Worm (Caenorhabditis elegans) whole organism, L1 larva: ENCODE measurements around the gene H14E04.2.

Experiments used
- F16B12.6 ChIP-seq: fragments of 150-350 bp; optimal IDR thresholded peaks from 2 replicates; lab custom pipeline; 2014; ENCODE audit warnings: missing biosample characterization, missing genetic modification characterization
- aha-1 ChIP-seq: fragments of 150-350 bp; optimal IDR thresholded peaks from 2 replicates; lab custom pipeline; 2014; ENCODE audit warnings: missing biosample characterization, missing genetic modification characterization
- alr-1 ChIP-seq: fragments of 200-800 bp; sonication (Bioruptor generic); optimal IDR thresholded peaks from 2 replicates; lab custom pipeline; 2018; ENCODE audit warnings: borderline replicate concordance, mild to moderate bottlenecking, missing genetic modification characterization, missing compliant biosample characterization
- aly-2 ChIP-seq: fragments of 150-350 bp; optimal IDR thresholded peaks from 2 replicates; lab custom pipeline; 2014; ENCODE audit warnings: missing biosample characterization, missing genetic modification characterization
- ama-1 ChIP-seq: fragments of 150-350 bp; optimal IDR thresholded peaks from 2 replicates; lab custom pipeline; 2014
- blmp-1 ChIP-seq: fragments of 150-350 bp; optimal IDR thresholded peaks from 2 replicates; lab custom pipeline; 2014; ENCODE audit warnings: missing biosample characterization, missing genetic modification characterization
- ceh-8 ChIP-seq: fragments of 200-800 bp; sonication (Bioruptor generic); optimal IDR thresholded peaks from 2 replicates; lab custom pipeline; 2018; ENCODE audit warnings: mild to moderate bottlenecking, missing genetic modification characterization, moderate library complexity, missing compliant biosample characterization
- ceh-88 ChIP-seq: fragments of 200-800 bp; sonication (Bioruptor generic); IDR thresholded peaks from 2 replicates; pipeline ENCODE4 v1.3.6; 2022; ENCODE audit warnings: missing genetic modification characterization, missing compliant biosample characterization
- ceh-90 ChIP-seq: sonication (generic microtip); optimal IDR thresholded peaks from 2 replicates; lab custom pipeline; 2016; ENCODE audit warnings: missing genetic modification characterization, missing compliant biosample characterization
- ces-1 ChIP-seq: fragments of 150-350 bp; optimal IDR thresholded peaks from 2 replicates; lab custom pipeline; 2014; ENCODE audit warnings: missing biosample characterization, missing genetic modification reagents, missing genetic modification characterization
- dpl-1 ChIP-seq, 3 experiments: fragments of 150-350 bp in 2 of 3; sonication (generic microtip) in 1 of 3; optimal IDR thresholded peaks; 2 replicates each; lab custom pipeline; 2014 to 2017; ENCODE audit warnings: missing biosample characterization in 3 of 3, missing genetic modification characterization in 3 of 3, missing genetic modification reagents in 3 of 3
- dsc-1 ChIP-seq: sonication (generic microtip); optimal IDR thresholded peaks from 2 replicates; lab custom pipeline; 2016; ENCODE audit warnings: mild to moderate bottlenecking, missing genetic modification characterization, missing compliant biosample characterization
- efl-3 ChIP-seq: fragments of 200-800 bp; sonication (Bioruptor generic); optimal IDR thresholded peaks from 2 replicates; lab custom pipeline; 2018; ENCODE audit warnings: mild to moderate bottlenecking, missing genetic modification characterization, missing compliant biosample characterization
- egl-27 ChIP-seq, 2 experiments: fragments of 150-350 bp in 1 of 2; sonication (generic microtip); optimal IDR thresholded peaks; 3 replicates each; lab custom pipeline; 2017 to 2018; ENCODE audit warnings: missing biosample characterization in 2 of 2, missing genetic modification characterization in 2 of 2, missing genetic modification reagents in 2 of 2
- fkh-10 ChIP-seq: sonication (generic microtip); optimal IDR thresholded peaks from 2 replicates; lab custom pipeline; 2017; ENCODE audit warnings: missing biosample characterization, missing genetic modification reagents, missing genetic modification characterization
- grh-1 ChIP-seq: fragments of 200-800 bp; sonication (Bioruptor generic); IDR thresholded peaks from 2 replicates; pipeline ENCODE4 v1.3.6; 2022; ENCODE audit warnings: missing genetic modification reagents, missing genetic modification characterization, missing compliant biosample characterization
- hlh-17 ChIP-seq: fragments of 200-800 bp; sonication (Bioruptor generic); optimal IDR thresholded peaks from 2 replicates; lab custom pipeline; 2018; ENCODE audit warnings: missing genetic modification characterization, mild to moderate bottlenecking, missing compliant biosample characterization, moderate library complexity, borderline replicate concordance
- hlh-4 ChIP-seq: sonication (generic microtip); optimal IDR thresholded peaks from 2 replicates; lab custom pipeline; 2016; ENCODE audit warnings: mild to moderate bottlenecking, missing genetic modification characterization, missing compliant biosample characterization
- hpl-2 ChIP-seq: fragments of 150-350 bp; optimal IDR thresholded peaks from 2 replicates; lab custom pipeline; 2014; ENCODE audit warnings: missing biosample characterization, missing genetic modification reagents, missing genetic modification characterization
- irx-1 ChIP-seq: sonication (generic microtip); optimal IDR thresholded peaks from 2 replicates; lab custom pipeline; 2016; ENCODE audit warnings: missing genetic modification characterization, missing compliant biosample characterization
- isw-1 ChIP-seq: fragments of 200-800 bp; sonication (Bioruptor generic); IDR thresholded peaks from 2 replicates; pipeline ENCODE4 v1.3.6; 2022; ENCODE audit warnings: missing genetic modification characterization, missing compliant biosample characterization
- jun-1 ChIP-seq: fragments of 150-350 bp; optimal IDR thresholded peaks from 2 replicates; lab custom pipeline; 2014; ENCODE audit warnings: missing biosample characterization, missing genetic modification reagents, missing genetic modification characterization
- lin-13 ChIP-seq: fragments of 150-350 bp; optimal IDR thresholded peaks from 2 replicates; lab custom pipeline; 2014; ENCODE audit warnings: missing biosample characterization, missing genetic modification reagents, missing genetic modification characterization
- lin-14 ChIP-seq: fragments of 200-800 bp; sonication (Bioruptor generic); optimal IDR thresholded peaks from 2 replicates; lab custom pipeline; 2018; ENCODE audit warnings: mild to moderate bottlenecking, missing genetic modification characterization, moderate library complexity, missing compliant biosample characterization
- lin-15B ChIP-seq: fragments of 150-350 bp; sonication (generic microtip); optimal IDR thresholded peaks from 3 replicates; lab custom pipeline; 2014; ENCODE audit warnings: missing biosample characterization, missing genetic modification characterization
- lir-3 ChIP-seq: sonication (generic microtip); optimal IDR thresholded peaks from 2 replicates; lab custom pipeline; 2016; ENCODE audit warnings: mild to moderate bottlenecking, missing genetic modification characterization, moderate library complexity, missing compliant biosample characterization; ENCODE audit not compliant: poor library complexity
- lsy-2 ChIP-seq, 2 experiments: fragments of 150-350 bp; optimal IDR thresholded peaks; 2 replicates each; lab custom pipeline; 2014; ENCODE audit warnings: missing biosample characterization in 2 of 2, missing genetic modification characterization in 2 of 2
- mab-9 ChIP-seq: fragments of 200-800 bp; sonication (Bioruptor generic); IDR thresholded peaks from 2 replicates; pipeline ENCODE4 v1.3.6; 2022; ENCODE audit warnings: missing genetic modification reagents, missing genetic modification characterization, missing compliant biosample characterization
- mdl-1 ChIP-seq, 2 experiments: fragments of 150-350 bp; optimal IDR thresholded peaks; 2 replicates each; lab custom pipeline; 2014 to 2017; ENCODE audit warnings: missing biosample characterization in 2 of 2, missing genetic modification characterization in 2 of 2, inconsistent platforms in 1 of 2
- mep-1 ChIP-seq: fragments of 150-350 bp; optimal IDR thresholded peaks from 2 replicates; lab custom pipeline; 2014; ENCODE audit warnings: missing biosample characterization, missing genetic modification characterization
- nhr-11 ChIP-seq: fragments of 150-350 bp; optimal IDR thresholded peaks from 2 replicates; lab custom pipeline; 2014; ENCODE audit warnings: missing biosample characterization, missing genetic modification characterization
- nhr-19 ChIP-seq: fragments of 200-800 bp; sonication (Bioruptor generic); conservative IDR thresholded peaks from 2 replicates; pipeline ENCODE4 v1.3.6; 2022; ENCODE audit warnings: missing genetic modification characterization, missing compliant biosample characterization
- nhr-20 ChIP-seq: sonication (generic microtip); optimal IDR thresholded peaks from 2 replicates; lab custom pipeline; 2016; ENCODE audit warnings: mild to moderate bottlenecking, missing genetic modification characterization, missing compliant biosample characterization
- nhr-237 ChIP-seq: fragments of 150-350 bp; optimal IDR thresholded peaks from 2 replicates; lab custom pipeline; 2014; ENCODE audit warnings: missing biosample characterization, missing genetic modification characterization
- nhr-28 ChIP-seq: fragments of 150-350 bp; optimal IDR thresholded peaks from 2 replicates; lab custom pipeline; 2014; ENCODE audit warnings: missing biosample characterization, missing genetic modification characterization
- nhr-47 ChIP-seq: sonication (generic microtip); optimal IDR thresholded peaks from 2 replicates; lab custom pipeline; 2016; ENCODE audit warnings: mild to moderate bottlenecking, missing genetic modification characterization, moderate library complexity, missing compliant biosample characterization
- nhr-77 ChIP-seq: fragments of 150-350 bp; optimal IDR thresholded peaks from 2 replicates; lab custom pipeline; 2014; ENCODE audit warnings: missing biosample characterization, missing genetic modification characterization
- nhr-85 ChIP-seq: sonication (generic microtip); peaks from one replicate; lab custom pipeline; 2016; ENCODE audit warnings: missing genetic modification characterization, inconsistent platforms, missing compliant biosample characterization
- pag-3 ChIP-seq: sonication (generic microtip); optimal IDR thresholded peaks from 2 replicates; lab custom pipeline; 2017; ENCODE audit warnings: missing genetic modification characterization, mild to moderate bottlenecking, missing compliant biosample characterization, antibody characterized with exemption, borderline replicate concordance; ENCODE audit not compliant: insufficient read depth
- pax-3 ChIP-seq: fragments of 200-800 bp; sonication (Bioruptor generic); optimal IDR thresholded peaks from 2 replicates; lab custom pipeline; 2018; ENCODE audit warnings: mild to moderate bottlenecking, missing genetic modification characterization, moderate library complexity, missing compliant biosample characterization
- snu-23 ChIP-seq: sonication (generic microtip); optimal IDR thresholded peaks from 2 replicates; lab custom pipeline; 2016; ENCODE audit warnings: missing genetic modification characterization, missing compliant biosample characterization
- sox-4 ChIP-seq: sonication (generic microtip); optimal IDR thresholded peaks from 2 replicates; lab custom pipeline; 2016; ENCODE audit warnings: missing genetic modification characterization, missing compliant biosample characterization
- sptf-1 ChIP-seq: fragments of 150-350 bp; optimal IDR thresholded peaks from 2 replicates; lab custom pipeline; 2014; ENCODE audit warnings: missing biosample characterization, missing genetic modification characterization
- sup-37 ChIP-seq: fragments of 200-800 bp; sonication (Bioruptor generic); optimal IDR thresholded peaks from 2 replicates; lab custom pipeline; 2018; ENCODE audit warnings: mild to moderate bottlenecking, missing genetic modification characterization, missing compliant biosample characterization
- swsn-7 ChIP-seq: sonication (generic microtip); optimal IDR thresholded peaks from 2 replicates; lab custom pipeline; 2016; ENCODE audit warnings: missing genetic modification characterization, missing compliant biosample characterization
- tlp-1 ChIP-seq: fragments of 150-350 bp; optimal IDR thresholded peaks from 2 replicates; lab custom pipeline; 2014; ENCODE audit warnings: missing biosample characterization, missing genetic modification characterization
- unc-130 ChIP-seq: fragments of 150-350 bp; optimal IDR thresholded peaks from 2 replicates; lab custom pipeline; 2017; ENCODE audit warnings: missing biosample characterization, missing genetic modification characterization, inconsistent platforms
- unc-86 ChIP-seq: sonication (generic microtip); optimal IDR thresholded peaks from 2 replicates; lab custom pipeline; 2016; ENCODE audit warnings: missing genetic modification characterization, missing compliant biosample characterization
- unc-98 ChIP-seq: fragments of 200-800 bp; sonication (Bioruptor generic); IDR thresholded peaks from 2 replicates; pipeline ENCODE4 v1.3.6; 2022; ENCODE audit warnings: missing genetic modification characterization, missing compliant biosample characterization
- xbp-1 ChIP-seq: sonication (generic microtip); optimal IDR thresholded peaks from 2 replicates; lab custom pipeline; 2016; ENCODE audit warnings: missing genetic modification characterization, missing compliant biosample characterization
- zip-4 ChIP-seq: fragments of 200-800 bp; sonication (Bioruptor generic); optimal IDR thresholded peaks from 2 replicates; lab custom pipeline; 2018; ENCODE audit warnings: mild to moderate bottlenecking, missing genetic modification characterization, moderate library complexity, missing compliant biosample characterization
- ztf-11 ChIP-seq, 2 experiments: sonication (generic microtip); optimal IDR thresholded peaks; 2 replicates each; lab custom pipeline; 2016 to 2017; ENCODE audit warnings: missing genetic modification characterization in 2 of 2, missing biosample characterization in 1 of 2, missing compliant biosample characterization in 1 of 2

Gene H14E04.2

DNA sequence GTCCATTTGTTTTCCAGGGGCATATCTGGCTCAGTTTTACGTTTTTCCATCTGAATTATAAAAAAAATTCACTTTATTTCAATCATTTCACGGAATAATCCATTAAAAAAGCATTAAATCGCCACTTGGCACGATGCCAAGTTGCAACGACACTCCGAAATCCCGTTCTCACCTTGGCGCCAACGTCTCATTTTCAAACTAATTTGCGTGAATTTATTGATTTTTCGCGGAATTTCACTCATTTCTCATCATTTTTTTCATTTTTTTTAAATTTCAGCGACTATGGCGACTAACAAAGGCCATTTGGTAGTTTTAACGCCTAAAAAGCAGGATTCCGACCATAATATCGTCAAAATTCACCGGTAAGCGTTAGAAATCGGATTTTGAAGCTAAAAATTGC lies at the start of gene H14E04.2:
Gene H14E04.2 (plus strand): TSS at position 276 of the 400 bp plus-strand sequence.
- no peak for TF ChIP-seq hpl-2 (GFP tag; lab: Kevin White, UChicago)
- TF ChIP-seq ztf-11 (tag; optimal IDR thresholded peaks at IDR 0.05; lab: Kevin White, UChicago) = peak in 1 of 2 experiments; percentile 51
- peak; percentile 73 for TF ChIP-seq pax-3
- TF ChIP-seq nhr-11 = peak; percentile 0
- no peak for TF ChIP-seq sup-37 (GFP tag; lab: Kevin White, UChicago)
- TF ChIP-seq lsy-2 (tag; optimal IDR thresholded peaks at IDR 0.05; lab: Kevin White, UChicago) = peak; percentile 84 to 92
- TF ChIP-seq nhr-85 (tag; lab: Kevin White, UChicago) = peak; percentile 93
- TF ChIP-seq jun-1 = peak; percentile 72
- no peak for TF ChIP-seq ceh-90 (tag; lab: Kevin White, UChicago)
- TF ChIP-seq nhr-28 (tag; lab: Kevin White, UChicago) = no peak
- TF ChIP-seq fkh-10 (GFP tag; lab: Kevin White, UChicago) = peak; percentile 27
- TF ChIP-seq unc-130 (tag; lab: Kevin White, UChicago) = peak; percentile 94
- TF ChIP-seq dsc-1 (tag; lab: Kevin White, UChicago) = peak; percentile 86
- no peak for TF ChIP-seq aly-2 (tag; lab: Kevin White, UChicago)
- no peak for TF ChIP-seq sox-4 (tag; lab: Kevin White, UChicago)
- TF ChIP-seq tlp-1 (tag; lab: Kevin White, UChicago) = no peak
- TF ChIP-seq pag-3 (tag; lab: Kevin White, UChicago) = no peak
- TF ChIP-seq nhr-47 (tag; lab: Kevin White, UChicago) = peak; percentile 87
- peak; percentile 80 for TF ChIP-seq lin-13 (GFP tag; lab: Kevin White, UChicago)
- TF ChIP-seq ces-1 (GFP tag; lab: Kevin White, UChicago) = no peak
- TF ChIP-seq nhr-237 (tag; lab: Kevin White, UChicago) = peak; percentile 28
- TF ChIP-seq xbp-1 (tag; lab: Kevin White, UChicago) = peak; percentile 87
- TF ChIP-seq alr-1 (tag; lab: Kevin White, UChicago) = no peak
- TF ChIP-seq sptf-1 (tag; lab: Kevin White, UChicago) = no peak
- peak; percentile 77 for TF ChIP-seq grh-1 (GFP tag; lab: Robert Waterston, UW)
- TF ChIP-seq nhr-77 (tag; lab: Kevin White, UChicago) = peak; percentile 57
- peak; percentile 63 for TF ChIP-seq irx-1 (tag; lab: Kevin White, UChicago)
- TF ChIP-seq zip-4 (GFP tag; lab: Kevin White, UChicago) = peak; percentile 55
- TF ChIP-seq mep-1 (tag; lab: Kevin White, UChicago) = peak; percentile 86
- peak; percentile 78 for TF ChIP-seq nhr-19
- TF ChIP-seq unc-86 (tag; lab: Kevin White, UChicago) = peak; percentile 62
- TF ChIP-seq hlh-4 (tag; lab: Kevin White, UChicago) = no peak
- no peak for TF ChIP-seq lir-3 (tag; lab: Kevin White, UChicago)
- peak; percentile 94 to 96 (median 95) for TF ChIP-seq dpl-1 (GFP tag; optimal IDR thresholded peaks at IDR 0.05; lab: Kevin White, UChicago)
- TF ChIP-seq ama-1 (lab: Kevin White, UChicago) = no peak
- TF ChIP-seq unc-98 (GFP tag; lab: Robert Waterston, UW) = peak; percentile 32; the same call in 1 of the 2 replicates
- TF ChIP-seq swsn-7 (tag; lab: Kevin White, UChicago) = peak; percentile 81
- peak; percentile 63 for TF ChIP-seq F16B12.6 (tag; lab: Kevin White, UChicago)
- no peak for TF ChIP-seq ceh-8
- peak; percentile 79 for TF ChIP-seq nhr-20
- peak in 1 of 2 experiments; percentile 73 for TF ChIP-seq mdl-1 (tag; optimal IDR thresholded peaks at IDR 0.05; lab: Kevin White, UChicago)
- TF ChIP-seq aha-1 = no peak
- no peak for TF ChIP-seq hlh-17 (GFP tag; lab: Kevin White, UChicago)
- peak; percentile 89 for TF ChIP-seq snu-23 (GFP tag; lab: Kevin White, UChicago)
- peak; percentile 63 for TF ChIP-seq isw-1 (GFP tag; lab: Robert Waterston, UW)
- TF ChIP-seq efl-3 (GFP tag; lab: Kevin White, UChicago) = no peak
- peak; percentile 85 for TF ChIP-seq lin-14 (GFP tag; lab: Kevin White, UChicago)
- TF ChIP-seq ceh-88 (GFP tag; lab: Robert Waterston, UW) = 0 out of 2 replicates have a peak, but pooled peaks have one; percentile 24
- TF ChIP-seq blmp-1 (tag; lab: Kevin White, UChicago) = peak; percentile 82
- TF ChIP-seq mab-9 (GFP tag; lab: Robert Waterston, UW) = 0 out of 2 replicates have a peak, but pooled peaks have one; percentile 16
- no peak for TF ChIP-seq egl-27 (tag; optimal IDR thresholded peaks at IDR 0.05; lab: Kevin White, UChicago)
- TF ChIP-seq lin-15B (tag; lab: Kevin White, UChicago) = peak; percentile 77
